Fruit fly (Drosophila melanogaster) whole organism, embryonic: Measurements from ENCODE around the gene CG6012.

Experiments
- Antp ChIP-seq: fragments of 200-800 bp; sonication (Bioruptor generic); optimal IDR thresholded peaks from 3 replicates; lab custom pipeline; 2016; ENCODE audit warnings: missing biosample characterization, missing genetic modification characterization
- CG10209 ChIP-seq: fragments of 200-800 bp; sonication (Bioruptor generic); optimal IDR thresholded peaks from 3 replicates; lab custom pipeline; 2017; ENCODE audit warnings: missing biosample characterization, mild to moderate bottlenecking, missing genetic modification characterization, missing genetic modification reagents
- CG11398 ChIP-seq: fragments of 200-800 bp; sonication (Bioruptor generic); optimal IDR thresholded peaks from 2 replicates; lab custom pipeline; 2016; ENCODE audit warnings: missing biosample characterization, missing genetic modification characterization
- CG12299 ChIP-seq: fragments of 200-800 bp; sonication (Bioruptor generic); optimal IDR thresholded peaks from 2 replicates; lab custom pipeline; 2018; ENCODE audit warnings: missing biosample characterization, mild to moderate bottlenecking, missing genetic modification characterization
- CG14014 ChIP-seq: fragments of 200-800 bp; sonication (Bioruptor generic); IDR thresholded peaks from 2 replicates; pipeline ENCODE4 v1.3.6; 2022; ENCODE audit warnings: missing biosample characterization, missing genetic modification characterization
- CG14667 ChIP-seq: fragments of 200-800 bp; sonication (Bioruptor generic); IDR thresholded peaks from 2 replicates; pipeline ENCODE4 v1.3.6; 2022; ENCODE audit warnings: missing biosample characterization, missing genetic modification characterization
- CG15269 ChIP-seq: fragments of 200-800 bp; sonication (Bioruptor generic); optimal IDR thresholded peaks from 2 replicates; lab custom pipeline; 2018; ENCODE audit warnings: missing biosample characterization, mild to moderate bottlenecking, missing genetic modification characterization, moderate library complexity
- CG17802 ChIP-seq: fragments of 200-800 bp; sonication (Bioruptor generic); optimal IDR thresholded peaks from 2 replicates; lab custom pipeline; 2018; ENCODE audit warnings: missing biosample characterization, mild to moderate bottlenecking, missing genetic modification characterization, moderate library complexity
- CG1792 ChIP-seq: fragments of 200-800 bp; sonication (Bioruptor generic); optimal IDR thresholded peaks from 2 replicates; lab custom pipeline; 2016; ENCODE audit warnings: missing biosample characterization, missing genetic modification characterization
- CG30020 ChIP-seq: fragments of 200-800 bp; optimal IDR thresholded peaks from 2 replicates; lab custom pipeline; 2019; ENCODE audit warnings: missing biosample characterization, mild to moderate bottlenecking, missing genetic modification characterization, moderate library complexity
- CG3995 ChIP-seq: fragments of 200-800 bp; sonication (Bioruptor generic); optimal IDR thresholded peaks from 3 replicates; lab custom pipeline; 2016; ENCODE audit warnings: missing biosample characterization, missing genetic modification characterization
- CG4282 ChIP-seq: fragments of 200-800 bp; sonication (Bioruptor generic); optimal IDR thresholded peaks from 2 replicates; lab custom pipeline; 2016; ENCODE audit warnings: missing biosample characterization, missing genetic modification characterization
- CG5180 ChIP-seq: fragments of 200-800 bp; sonication (Bioruptor generic); optimal IDR thresholded peaks from 3 replicates; lab custom pipeline; 2017; ENCODE audit warnings: missing biosample characterization, missing genetic modification characterization, mild to moderate bottlenecking, moderate library complexity, missing genetic modification reagents
- CG5953 ChIP-seq: fragments of 200-800 bp; sonication (Bioruptor generic); IDR thresholded peaks from 2 replicates; pipeline ENCODE4 v1.3.6; 2022; ENCODE audit warnings: missing biosample characterization, missing genetic modification characterization
- CG6175 ChIP-seq: fragments of 200-800 bp; sonication (Bioruptor generic); IDR thresholded peaks from 3 replicates; pipeline ENCODE4 v1.3.6; 2022; ENCODE audit warnings: missing biosample characterization, missing genetic modification characterization
- CG6683 ChIP-seq: fragments of 200-800 bp; sonication (Bioruptor generic); optimal IDR thresholded peaks from 2 replicates; lab custom pipeline; 2017; ENCODE audit warnings: missing biosample characterization, mild to moderate bottlenecking, missing genetic modification characterization, missing genetic modification reagents
- CG7372 ChIP-seq: fragments of 200-800 bp; sonication (Bioruptor generic); IDR thresholded peaks from 2 replicates; pipeline ENCODE4 v1.3.6; 2022; ENCODE audit warnings: missing biosample characterization, missing genetic modification characterization
- CG9609 ChIP-seq: fragments of 200-800 bp; sonication (Bioruptor generic); optimal IDR thresholded peaks from 3 replicates; lab custom pipeline; 2016; ENCODE audit warnings: missing biosample characterization, missing genetic modification characterization
- CoRest ChIP-seq: fragments of 200-800 bp; sonication (Bioruptor generic); optimal IDR thresholded peaks from 3 replicates; lab custom pipeline; 2018; ENCODE audit warnings: missing biosample characterization, mild to moderate bottlenecking, missing genetic modification characterization, moderate library complexity
- Dfd ChIP-seq, 2 experiments: fragments of >200 bp; optimal IDR thresholded peaks; 2 replicates each; lab custom pipeline; 2017; ENCODE audit warnings: missing biosample characterization in 2 of 2, missing genetic modification characterization in 2 of 2
- Dp ChIP-seq: fragments of 200-800 bp; sonication (Bioruptor generic); optimal IDR thresholded peaks from 2 replicates; lab custom pipeline; 2018; ENCODE audit warnings: missing biosample characterization, mild to moderate bottlenecking, missing genetic modification characterization, moderate library complexity
- E2f2 ChIP-seq: fragments of 200-800 bp; sonication (Bioruptor generic); IDR thresholded peaks from 2 replicates; pipeline ENCODE4 v1.3.6; 2022; ENCODE audit warnings: missing biosample characterization, missing genetic modification characterization
- ERR ChIP-seq: fragments of 200-800 bp; sonication (Bioruptor generic); optimal IDR thresholded peaks from 2 replicates; lab custom pipeline; 2016; ENCODE audit warnings: missing biosample characterization, missing genetic modification characterization
- GATAe ChIP-seq: fragments of 200-800 bp; sonication (Bioruptor generic); conservative IDR thresholded peaks from 2 replicates; pipeline ENCODE4 v1.3.6; 2022; ENCODE audit warnings: missing biosample characterization, missing genetic modification characterization
- HLH54F ChIP-seq: fragments of 200-800 bp; sonication (Bioruptor generic); optimal IDR thresholded peaks from 3 replicates; lab custom pipeline; 2016; ENCODE audit warnings: missing biosample characterization, missing genetic modification characterization
- Hr39 ChIP-seq: fragments of >200 bp; optimal IDR thresholded peaks from 2 replicates; lab custom pipeline; 2017
- Jarid2 ChIP-seq: fragments of 200-800 bp; sonication (Bioruptor generic); optimal IDR thresholded peaks from 3 replicates; lab custom pipeline; 2017; ENCODE audit warnings: mild to moderate bottlenecking, missing biosample characterization, missing genetic modification reagents, missing genetic modification characterization
- Lhr ChIP-seq: fragments of 200-800 bp; sonication (Bioruptor generic); optimal IDR thresholded peaks from 3 replicates; lab custom pipeline; 2017; ENCODE audit warnings: mild to moderate bottlenecking, missing biosample characterization, missing genetic modification reagents, missing genetic modification characterization
- Myb ChIP-seq: fragments of 200-800 bp; sonication (Bioruptor generic); optimal IDR thresholded peaks from 2 replicates; lab custom pipeline; 2016; ENCODE audit warnings: missing biosample characterization, missing genetic modification characterization
- Rfx ChIP-seq: fragments of 200-800 bp; sonication (Bioruptor generic); IDR thresholded peaks from 2 replicates; pipeline ENCODE4 v1.3.6; 2022; ENCODE audit warnings: missing biosample characterization, missing genetic modification characterization
- Side ChIP-seq: fragments of 200-800 bp; sonication (Bioruptor generic); optimal IDR thresholded peaks from 2 replicates; lab custom pipeline; 2016; ENCODE audit warnings: missing biosample characterization, missing genetic modification characterization
- Ssrp ChIP-seq: fragments of 200-800 bp; sonication (Bioruptor generic); optimal IDR thresholded peaks from 2 replicates; lab custom pipeline; 2018; ENCODE audit warnings: missing biosample characterization, mild to moderate bottlenecking, missing genetic modification characterization, moderate library complexity
- ase ChIP-seq: fragments of 200-800 bp; sonication (Bioruptor generic); IDR thresholded peaks from 3 replicates; pipeline ENCODE4 v1.3.6; 2022; ENCODE audit warnings: missing biosample characterization, missing genetic modification characterization
- bbx ChIP-seq: fragments of 200-800 bp; sonication (Bioruptor generic); IDR thresholded peaks from 2 replicates; pipeline ENCODE4 v1.3.6; 2022; ENCODE audit warnings: missing biosample characterization, missing genetic modification characterization; ENCODE audit not compliant: partially characterized antibody
- bigmax ChIP-seq: fragments of 200-800 bp; sonication (Bioruptor generic); optimal IDR thresholded peaks from 2 replicates; lab custom pipeline; 2018; ENCODE audit warnings: missing biosample characterization, mild to moderate bottlenecking, missing genetic modification characterization
- caup ChIP-seq: fragments of 200-800 bp; sonication (Bioruptor generic); optimal IDR thresholded peaks from 3 replicates; lab custom pipeline; 2017; ENCODE audit warnings: missing biosample characterization, mild to moderate bottlenecking, missing genetic modification characterization, moderate library complexity; ENCODE audit not compliant: severe bottlenecking
- corto ChIP-seq: fragments of 200-800 bp; sonication (Bioruptor generic); optimal IDR thresholded peaks from 2 replicates; lab custom pipeline; 2016; ENCODE audit warnings: missing biosample characterization, mild to moderate bottlenecking, missing genetic modification characterization, moderate library complexity
- cwo ChIP-seq: fragments of 200-800 bp; sonication (Bioruptor generic); optimal IDR thresholded peaks from 3 replicates; lab custom pipeline; 2017; ENCODE audit warnings: missing biosample characterization, missing genetic modification characterization, mild to moderate bottlenecking, moderate library complexity, missing genetic modification reagents
- dmrt11E ChIP-seq: fragments of 200-800 bp; sonication (Bioruptor generic); optimal IDR thresholded peaks from 3 replicates; lab custom pipeline; 2018; ENCODE audit warnings: missing biosample characterization, mild to moderate bottlenecking, missing genetic modification characterization, moderate library complexity
- en ChIP-seq: fragments of 200-800 bp; sonication (Bioruptor generic); optimal IDR thresholded peaks from 2 replicates; lab custom pipeline; 2016; ENCODE audit warnings: missing biosample characterization, missing genetic modification characterization
- fd96Cb ChIP-seq: fragments of 200-800 bp; sonication (Bioruptor generic); optimal IDR thresholded peaks from 2 replicates; lab custom pipeline; 2018; ENCODE audit warnings: missing biosample characterization, mild to moderate bottlenecking, missing genetic modification characterization, moderate library complexity
- fru ChIP-seq: fragments of >200 bp; optimal IDR thresholded peaks from 2 replicates; lab custom pipeline; 2017
- gfzf ChIP-seq: fragments of 200-800 bp; sonication (Bioruptor generic); optimal IDR thresholded peaks from 2 replicates; lab custom pipeline; 2016; ENCODE audit warnings: missing biosample characterization, mild to moderate bottlenecking, missing genetic modification characterization, moderate library complexity
- grau ChIP-seq: fragments of 200-800 bp; optimal IDR thresholded peaks from 3 replicates; lab custom pipeline; 2019; ENCODE audit warnings: missing biosample characterization, mild to moderate bottlenecking, missing genetic modification characterization, moderate library complexity
- hb ChIP-seq: fragments of 200-800 bp; sonication (Bioruptor generic); IDR thresholded peaks from 3 replicates; pipeline ENCODE4 v1.3.6; 2022; ENCODE audit warnings: missing biosample characterization, missing genetic modification characterization; ENCODE audit not compliant: partially characterized antibody
- jumu ChIP-seq: fragments of 200-800 bp; sonication (Bioruptor generic); optimal IDR thresholded peaks from 3 replicates; lab custom pipeline; 2016; ENCODE audit warnings: missing biosample characterization, missing genetic modification characterization
- kah ChIP-seq: fragments of 200-800 bp; sonication (Bioruptor generic); optimal IDR thresholded peaks from 2 replicates; lab custom pipeline; 2018; ENCODE audit warnings: missing biosample characterization, mild to moderate bottlenecking, missing genetic modification characterization
- pfk ChIP-seq: fragments of 200-800 bp; sonication (Bioruptor generic); optimal IDR thresholded peaks from 2 replicates; lab custom pipeline; 2018; ENCODE audit warnings: missing biosample characterization, mild to moderate bottlenecking, missing genetic modification characterization, moderate library complexity
- sens-2 ChIP-seq: fragments of 200-800 bp; sonication (Bioruptor generic); IDR thresholded peaks from 2 replicates; pipeline ENCODE4 v1.3.6; 2022; ENCODE audit warnings: missing biosample characterization, missing genetic modification characterization
- tap ChIP-seq: fragments of 200-800 bp; optimal IDR thresholded peaks from 3 replicates; lab custom pipeline; 2019; ENCODE audit warnings: missing biosample characterization, mild to moderate bottlenecking, missing genetic modification characterization, moderate library complexity
- trem ChIP-seq: fragments of 200-800 bp; optimal IDR thresholded peaks from 3 replicates; lab custom pipeline; 2019; ENCODE audit warnings: missing biosample characterization, mild to moderate bottlenecking, missing genetic modification characterization, moderate library complexity
- usp ChIP-seq: fragments of >200 bp; optimal IDR thresholded peaks from 2 replicates; lab custom pipeline; 2017; ENCODE audit warnings: missing biosample characterization, missing genetic modification characterization

The CG6012 gene

dm6 chr2L:16902003-16902402, 40.7 kb upstream of the CG6012 start, which contains the start of gene CG12288 (continued):
- TF ChIP-seq bbx (GFP tag; lab: Robert Waterston, UW) (no peak), gfzf (GFP tag; lab: Kevin White, UChicago) (peak; percentile 65), en (GFP tag; lab: Kevin White, UChicago) (no peak), CG15269 (tag; lab: Kevin White, UChicago) (no peak), usp (GFP tag; lab: Kevin White, UChicago) (no peak), CG1792 (GFP tag; lab: Kevin White, UChicago) (no peak), CG10209 (GFP tag; lab: Kevin White, UChicago) (no peak), ase (GFP tag; lab: Robert Waterston, UW) (no peak), sens-2 (GFP tag; lab: Robert Waterston, UW) (no peak), CG5953 (GFP tag; lab: Robert Waterston, UW) (no peak), dmrt11E (tag; lab: Kevin White, UChicago) (no peak), hb (GFP tag; lab: Robert Waterston, UW) (no peak), CG14014 (no peak), bigmax (GFP tag; lab: Kevin White, UChicago) (no peak), Antp (no peak), cwo (GFP tag; lab: Kevin White, UChicago) (no peak), Lhr (GFP tag; lab: Kevin White, UChicago) (no peak), CG14667 (GFP tag; lab: Robert Waterston, UW) (no peak), Myb (peak; percentile 62), CG7372 (GFP tag; lab: Robert Waterston, UW) (no peak), fd96Cb (no peak), E2f2 (peak; percentile 45; the same call in 1 of the 2 replicates), trem (tag; lab: Kevin White, UChicago) (no peak), Dp (GFP tag; lab: Kevin White, UChicago) (peak; percentile 47), tap (no peak), Side (GFP tag; lab: Kevin White, UChicago) (no peak), CG5180 (GFP tag; lab: Kevin White, UChicago) (no peak), HLH54F (GFP tag; lab: Kevin White, UChicago) (no peak), ERR (no peak), CG12299 (tag; lab: Kevin White, UChicago) (no peak), Rfx (GFP tag; lab: Robert Waterston, UW) (no peak), CG11398 (no peak), CG6683 (GFP tag; lab: Kevin White, UChicago) (no peak), CG30020 (tag; lab: Kevin White, UChicago) (no peak)

- no peak for TF ChIP-seq CoRest (tag; lab: Kevin White, UChicago)
- TF ChIP-seq CG4282 (GFP tag; lab: Kevin White, UChicago) = no peak
- no peak for TF ChIP-seq jumu (GFP tag; lab: Kevin White, UChicago)
- TF ChIP-seq Ssrp (tag; lab: Kevin White, UChicago) = no peak
- no peak for TF ChIP-seq corto
- no peak for TF ChIP-seq Jarid2 (GFP tag; lab: Kevin White, UChicago)
- TF ChIP-seq kah (GFP tag; lab: Kevin White, UChicago) = no peak
- no peak for TF ChIP-seq pfk
- no peak for TF ChIP-seq CG17802
- TF ChIP-seq grau (tag; lab: Kevin White, UChicago) = no peak
- TF ChIP-seq fru = no peak
- TF ChIP-seq CG6175 (GFP tag; lab: Robert Waterston, UW) = no peak
- TF ChIP-seq Hr39 (lab: Kevin White, UChicago) = no peak
- TF ChIP-seq CG9609 (GFP tag; lab: Kevin White, UChicago) = no peak
- no peak for TF ChIP-seq GATAe (GFP tag; lab: Robert Waterston, UW)
- no peak for TF ChIP-seq caup (GFP tag; lab: Kevin White, UChicago)
- TF ChIP-seq Dfd (GFP tag; optimal IDR thresholded peaks at IDR 0.05; lab: Kevin White, UChicago) = no peak
- TF ChIP-seq CG3995 = no peak
- TF ChIP-seq, all 482 proteins: peak for 0
Observed at dm6 chr2L:16900373-16900772, 39.1 kb upstream of the CG6012 start, which contains the start of gene CG31805. CG31805 (minus strand) TSS chr2L:16900473.
